Fruit fly (Drosophila melanogaster) whole organism, adult: ENCODE data around the gene CG15772.

Experiments used
- CG11617 ChIP-seq: fragments of 200-800 bp; sonication (Bioruptor generic); optimal IDR thresholded peaks from 2 replicates; lab custom pipeline; 2017; ENCODE audit warnings: mild to moderate bottlenecking, missing biosample characterization, missing genetic modification reagents, missing genetic modification characterization
- CG12768 ChIP-seq: fragments of 200-800 bp; sonication (Bioruptor generic); optimal IDR thresholded peaks from 2 replicates; lab custom pipeline; 2017; ENCODE audit warnings: missing biosample characterization, missing genetic modification characterization, mild to moderate bottlenecking, moderate library complexity, missing genetic modification reagents
- CG14711 ChIP-seq: fragments of 200-800 bp; sonication (Bioruptor generic); optimal IDR thresholded peaks from 2 replicates; lab custom pipeline; 2018; ENCODE audit warnings: missing biosample characterization, mild to moderate bottlenecking, missing genetic modification characterization, moderate library complexity
- CG1620 ChIP-seq: fragments of 200-800 bp; sonication (Bioruptor generic); optimal IDR thresholded peaks from 2 replicates; lab custom pipeline; 2016; ENCODE audit warnings: missing biosample characterization, missing genetic modification characterization
- CG33017 ChIP-seq: fragments of 200-800 bp; sonication (Bioruptor generic); optimal IDR thresholded peaks from 2 replicates; lab custom pipeline; 2018; ENCODE audit warnings: missing biosample characterization, mild to moderate bottlenecking, missing genetic modification characterization, moderate library complexity
- CG5204 ChIP-seq: fragments of 200-800 bp; sonication (Bioruptor generic); optimal IDR thresholded peaks from 2 replicates; lab custom pipeline; 2016; ENCODE audit warnings: missing biosample characterization, missing genetic modification characterization
- CG7045 ChIP-seq: fragments of 200-800 bp; sonication (Bioruptor generic); optimal IDR thresholded peaks from 2 replicates; lab custom pipeline; 2017; ENCODE audit warnings: missing biosample characterization, mild to moderate bottlenecking, missing genetic modification characterization
- CG7101 ChIP-seq: fragments of 200-800 bp; sonication (Bioruptor generic); optimal IDR thresholded peaks from 2 replicates; lab custom pipeline; 2018; ENCODE audit warnings: missing biosample characterization, mild to moderate bottlenecking, missing genetic modification characterization, moderate library complexity
- Clk ChIP-seq: fragments of 200-800 bp; sonication (Bioruptor generic); optimal IDR thresholded peaks from 2 replicates; lab custom pipeline; 2017; ENCODE audit warnings: missing biosample characterization, missing genetic modification characterization
- Crg-1 ChIP-seq: fragments of 200-800 bp; sonication (Bioruptor generic); optimal IDR thresholded peaks from 2 replicates; lab custom pipeline; 2016; ENCODE audit warnings: missing biosample characterization, missing genetic modification characterization
- Hr96 ChIP-seq: fragments of 200-800 bp; sonication (Bioruptor generic); optimal IDR thresholded peaks from 2 replicates; lab custom pipeline; 2016; ENCODE audit warnings: missing biosample characterization, missing genetic modification characterization
- Mnt ChIP-seq: fragments of 200-800 bp; sonication (Bioruptor generic); optimal IDR thresholded peaks from 2 replicates; lab custom pipeline; 2016; ENCODE audit warnings: missing biosample characterization, mild to moderate bottlenecking, missing genetic modification characterization
- bab1 ChIP-seq: fragments of 200-800 bp; sonication (Bioruptor generic); optimal IDR thresholded peaks from 3 replicates; lab custom pipeline; 2019; ENCODE audit warnings: missing biosample characterization, mild to moderate bottlenecking, missing genetic modification characterization, moderate library complexity
- cic ChIP-seq: fragments of 200-800 bp; sonication (Bioruptor generic); optimal IDR thresholded peaks from 2 replicates; lab custom pipeline; 2017; ENCODE audit warnings: missing biosample characterization, mild to moderate bottlenecking, missing genetic modification characterization, moderate library complexity
- cnc ChIP-seq, 2 experiments: fragments of >200 bp; optimal IDR thresholded peaks; 2 replicates each; lab custom pipeline; 2017
- kay ChIP-seq: fragments of 200-800 bp; sonication (Bioruptor generic); peaks from one replicate; lab custom pipeline; 2016; ENCODE audit warnings: missing biosample characterization, missing genetic modification characterization, borderline replicate concordance
- ovo ChIP-seq: fragments of 200-800 bp; sonication (Bioruptor generic); optimal IDR thresholded peaks from 2 replicates; lab custom pipeline; 2016; ENCODE audit warnings: missing biosample characterization, missing genetic modification characterization
- pad ChIP-seq: fragments of 200-800 bp; sonication (Bioruptor generic); optimal IDR thresholded peaks from 3 replicates; lab custom pipeline; 2017; ENCODE audit warnings: missing biosample characterization, missing genetic modification characterization, mild to moderate bottlenecking, moderate library complexity, missing genetic modification reagents
- tj ChIP-seq: fragments of 200-800 bp; sonication (Bioruptor generic); optimal IDR thresholded peaks from 3 replicates; lab custom pipeline; 2017; ENCODE audit warnings: missing biosample characterization, mild to moderate bottlenecking, missing genetic modification characterization, moderate library complexity
- toe ChIP-seq: fragments of 200-800 bp; sonication (Bioruptor generic); optimal IDR thresholded peaks from 2 replicates; lab custom pipeline; 2016; ENCODE audit warnings: missing biosample characterization, missing genetic modification characterization

The CG15772 gene

dm6 chrX:5744277-5744846 lies 7.7 kb upstream of the CG15772 start:
- TF ChIP-seq CG1620 (GFP tag; lab: Kevin White, UChicago) (no peak), pad (peak; percentile 68), CG14711 (no peak)

dm6 chrX:5744992-5745732 lies 6.9 kb upstream of the CG15772 start:
- peak; percentile 31 for TF ChIP-seq CG7101 (tag; lab: Kevin White, UChicago)
- TF ChIP-seq toe (GFP tag; lab: Kevin White, UChicago): peak; percentile 39
- TF ChIP-seq pad: peak; percentile 99
- peak; percentile 2 for TF ChIP-seq CG12768 (GFP tag; lab: Kevin White, UChicago)
- TF ChIP-seq ovo (GFP tag; lab: Kevin White, UChicago): no peak
- no peak for TF ChIP-seq bab1 (GFP tag; lab: Kevin White, UChicago)
- no peak for TF ChIP-seq CG5204 (GFP tag; lab: Kevin White, UChicago)

dm6 chrX:5745840-5746815 lies 5.9 kb upstream of the CG15772 start:
- TF ChIP-seq CG11617 (GFP tag; lab: Kevin White, UChicago) (peak; percentile 82), cic (peak; percentile 31), CG14711 (peak; percentile 94), pad (no peak), Clk (peak; percentile 42), CG33017 (tag; lab: Kevin White, UChicago) (peak; percentile 73), cnc (optimal IDR thresholded peaks at IDR 0.05; lab: Kevin White, UChicago) (no peak), CG7101 (tag; lab: Kevin White, UChicago) (peak; percentile 88), Crg-1 (GFP tag; lab: Kevin White, UChicago) (peak; percentile 64), Mnt (GFP tag; lab: Kevin White, UChicago) (peak; percentile 93), Hr96 (GFP tag; lab: Kevin White, UChicago) (peak; percentile 83), toe (GFP tag; lab: Kevin White, UChicago) (peak; percentile 47), tj (GFP tag; lab: Kevin White, UChicago) (peak; percentile 69), CG12768 (GFP tag; lab: Kevin White, UChicago) (peak; percentile 25), kay (GFP tag; lab: Kevin White, UChicago) (no peak), CG5204 (GFP tag; lab: Kevin White, UChicago) (peak; percentile 67), ovo (GFP tag; lab: Kevin White, UChicago) (peak; percentile 49), CG7045 (GFP tag; lab: Kevin White, UChicago) (peak; percentile 27), bab1 (GFP tag; lab: Kevin White, UChicago) (peak; percentile 86), CG1620 (GFP tag; lab: Kevin White, UChicago) (peak; percentile 75)

dm6 chrX:5746864-5747861 lies 4.9 kb upstream of the CG15772 start, which contains the start of the genes IntS6 and Rtel1:
Gene IntS6 (minus strand): TSS chrX:5747254.
Gene Rtel1 (plus strand): TSS chrX:5747747.
- TF ChIP-seq CG33017 (tag; lab: Kevin White, UChicago) (peak; percentile 85), pad (peak; percentile 74), CG7045 (GFP tag; lab: Kevin White, UChicago) (peak; percentile 79), CG11617 (GFP tag; lab: Kevin White, UChicago) (peak; percentile 93), ovo (GFP tag; lab: Kevin White, UChicago) (peak; percentile 67), bab1 (GFP tag; lab: Kevin White, UChicago) (peak; percentile 95), kay (GFP tag; lab: Kevin White, UChicago) (peak; percentile 91), Crg-1 (GFP tag; lab: Kevin White, UChicago) (peak; percentile 78), cnc (optimal IDR thresholded peaks at IDR 0.05; lab: Kevin White, UChicago) (no peak), Mnt (GFP tag; lab: Kevin White, UChicago) (peak; percentile 95), CG1620 (GFP tag; lab: Kevin White, UChicago) (peak; percentile 95), Hr96 (GFP tag; lab: Kevin White, UChicago) (peak; percentile 96), CG7101 (tag; lab: Kevin White, UChicago) (peak; percentile 95), tj (GFP tag; lab: Kevin White, UChicago) (peak; percentile 69), Clk (peak; percentile 71), toe (GFP tag; lab: Kevin White, UChicago) (peak; percentile 95), cic (peak; percentile 74), CG12768 (GFP tag; lab: Kevin White, UChicago) (peak; percentile 85), CG5204 (GFP tag; lab: Kevin White, UChicago) (peak; percentile 91), CG14711 (peak; percentile 84)
